Fruit fly (Drosophila melanogaster) whole organism, prepupa: ENCODE results near the gene FASN2.
A peak's percentile ranks its signal among the peaks of the same experiment; 100 is the strongest.

Experiments
- CG10631 ChIP-seq: fragments of 200-800 bp; sonication (Bioruptor generic); optimal IDR thresholded peaks from 2 replicates; lab custom pipeline; 2016; ENCODE audit warnings: missing biosample characterization, missing genetic modification characterization
- CG10669 ChIP-seq: fragments of 200-800 bp; sonication (Bioruptor generic); optimal IDR thresholded peaks from 3 replicates; lab custom pipeline; 2018; ENCODE audit warnings: missing biosample characterization, mild to moderate bottlenecking, missing genetic modification characterization, moderate library complexity
- CG11762 ChIP-seq: fragments of 200-800 bp; sonication (Bioruptor generic); optimal IDR thresholded peaks from 3 replicates; lab custom pipeline; 2016; ENCODE audit warnings: missing biosample characterization, missing genetic modification characterization; ENCODE audit not compliant: insufficient read depth
- CG11902 ChIP-seq: fragments of 200-800 bp; sonication (Bioruptor generic); optimal IDR thresholded peaks from 3 replicates; lab custom pipeline; 2016; ENCODE audit warnings: missing biosample characterization, missing genetic modification characterization
- CG15336 ChIP-seq: fragments of 200-800 bp; sonication (Bioruptor generic); IDR thresholded peaks from 2 replicates; pipeline ENCODE4 v1.3.6; 2022; ENCODE audit warnings: missing biosample characterization, missing genetic modification characterization
- CG1621 ChIP-seq: fragments of 200-800 bp; sonication (Bioruptor generic); optimal IDR thresholded peaks from 3 replicates; lab custom pipeline; 2018; ENCODE audit warnings: missing biosample characterization, mild to moderate bottlenecking, missing genetic modification characterization
- CG16779 ChIP-seq: fragments of 200-800 bp; sonication (Bioruptor generic); optimal IDR thresholded peaks from 3 replicates; lab custom pipeline; 2017; ENCODE audit warnings: missing biosample characterization, mild to moderate bottlenecking, missing genetic modification characterization
- CG3032 ChIP-seq: fragments of 200-800 bp; optimal IDR thresholded peaks from 2 replicates; lab custom pipeline; 2019; ENCODE audit warnings: missing biosample characterization, mild to moderate bottlenecking, missing genetic modification characterization, moderate library complexity
- CG32006 ChIP-seq: fragments of 200-800 bp; sonication (Bioruptor generic); optimal IDR thresholded peaks from 3 replicates; lab custom pipeline; 2017; ENCODE audit warnings: missing biosample characterization, mild to moderate bottlenecking, missing genetic modification characterization
- CG34406 ChIP-seq: fragments of 200-800 bp; sonication (Bioruptor generic); optimal IDR thresholded peaks from 3 replicates; lab custom pipeline; 2016; ENCODE audit warnings: missing biosample characterization, missing genetic modification characterization
- CG3919 ChIP-seq: fragments of 200-800 bp; sonication (Bioruptor generic); optimal IDR thresholded peaks from 3 replicates; lab custom pipeline; 2016; ENCODE audit warnings: missing biosample characterization, missing genetic modification characterization
- CG4318 ChIP-seq: fragments of 200-800 bp; sonication (Bioruptor generic); optimal IDR thresholded peaks from 3 replicates; lab custom pipeline; 2017; ENCODE audit warnings: missing biosample characterization, mild to moderate bottlenecking, missing genetic modification characterization
- CG6163 ChIP-seq: fragments of 200-800 bp; sonication (Bioruptor generic); IDR thresholded peaks from 3 replicates; pipeline ENCODE4 v1.3.6; 2022; ENCODE audit warnings: missing biosample characterization, missing genetic modification characterization
- CG6276 ChIP-seq: fragments of 200-800 bp; sonication (Bioruptor generic); optimal IDR thresholded peaks from 2 replicates; lab custom pipeline; 2017; ENCODE audit warnings: missing biosample characterization, mild to moderate bottlenecking, missing genetic modification characterization
- CG6792 ChIP-seq: fragments of 200-800 bp; sonication (Bioruptor generic); optimal IDR thresholded peaks from 3 replicates; lab custom pipeline; 2016; ENCODE audit warnings: missing biosample characterization, missing genetic modification characterization
- CG6854 ChIP-seq: fragments of 200-800 bp; sonication (Bioruptor generic); optimal IDR thresholded peaks from 2 replicates; lab custom pipeline; 2017; ENCODE audit warnings: missing biosample characterization, mild to moderate bottlenecking, missing genetic modification characterization
- CG7368 ChIP-seq: fragments of 200-800 bp; sonication (Bioruptor generic); optimal IDR thresholded peaks from 3 replicates; lab custom pipeline; 2016; ENCODE audit warnings: missing biosample characterization, missing genetic modification characterization
- CG8119 ChIP-seq: fragments of 200-800 bp; sonication (Bioruptor generic); IDR thresholded peaks from 3 replicates; pipeline ENCODE4 v1.3.6; 2022; ENCODE audit warnings: missing biosample characterization, missing genetic modification characterization
- CG8319 ChIP-seq: fragments of 200-800 bp; sonication (Bioruptor generic); optimal IDR thresholded peaks from 3 replicates; lab custom pipeline; 2016; ENCODE audit warnings: missing biosample characterization, missing genetic modification characterization
- CG8632 ChIP-seq: fragments of 200-800 bp; sonication (Bioruptor generic); optimal IDR thresholded peaks from 3 replicates; lab custom pipeline; 2016; ENCODE audit warnings: missing biosample characterization, missing genetic modification characterization
- CG9139 ChIP-seq: fragments of 200-800 bp; sonication (Bioruptor generic); optimal IDR thresholded peaks from 3 replicates; lab custom pipeline; 2017; ENCODE audit warnings: missing biosample characterization, mild to moderate bottlenecking, missing genetic modification characterization
- Eip75B ChIP-seq: fragments of 200-800 bp; sonication (Bioruptor generic); optimal IDR thresholded peaks from 3 replicates; lab custom pipeline; 2016; ENCODE audit warnings: missing biosample characterization, missing genetic modification characterization
- Eip78C ChIP-seq: fragments of 200-800 bp; sonication (Bioruptor generic); peaks from one replicate; lab custom pipeline; 2016; ENCODE audit warnings: missing biosample characterization, missing genetic modification characterization
- Eip93F ChIP-seq: fragments of 200-800 bp; sonication (Bioruptor generic); optimal IDR thresholded peaks from 2 replicates; lab custom pipeline; 2016; ENCODE audit warnings: missing biosample characterization, mild to moderate bottlenecking, missing genetic modification characterization
- Ets21C ChIP-seq: fragments of 200-800 bp; sonication (Bioruptor generic); optimal IDR thresholded peaks from 3 replicates; lab custom pipeline; 2016; ENCODE audit warnings: missing biosample characterization, missing genetic modification characterization
- Ets96B ChIP-seq: fragments of 200-800 bp; optimal IDR thresholded peaks from 2 replicates; lab custom pipeline; 2019; ENCODE audit warnings: missing biosample characterization, mild to moderate bottlenecking, missing genetic modification characterization, moderate library complexity
- Hr38 ChIP-seq: sonication (Bioruptor generic); optimal IDR thresholded peaks from 2 replicates; lab custom pipeline; 2016; ENCODE audit warnings: missing biosample characterization, missing genetic modification characterization
- Hr39 ChIP-seq: fragments of 200-800 bp; sonication (Bioruptor generic); optimal IDR thresholded peaks from 2 replicates; lab custom pipeline; 2016; ENCODE audit warnings: missing biosample characterization, missing genetic modification characterization
- Hr4 ChIP-seq: fragments of 200-800 bp; sonication (Bioruptor generic); optimal IDR thresholded peaks from 3 replicates; lab custom pipeline; 2016; ENCODE audit warnings: missing biosample characterization, missing genetic modification characterization
- Lpt ChIP-seq: fragments of 200-800 bp; sonication (Bioruptor generic); optimal IDR thresholded peaks from 3 replicates; lab custom pipeline; 2016; ENCODE audit warnings: missing biosample characterization, missing genetic modification characterization
- Met ChIP-seq: fragments of 200-800 bp; sonication (Bioruptor generic); optimal IDR thresholded peaks from 3 replicates; lab custom pipeline; 2016; ENCODE audit warnings: missing biosample characterization, missing genetic modification characterization
- Smox ChIP-seq: fragments of 200-800 bp; sonication (Bioruptor generic); optimal IDR thresholded peaks from 3 replicates; lab custom pipeline; 2016; ENCODE audit warnings: missing biosample characterization, missing genetic modification characterization
- Sox102F ChIP-seq: fragments of 200-800 bp; sonication (Bioruptor generic); optimal IDR thresholded peaks from 2 replicates; lab custom pipeline; 2016; ENCODE audit warnings: missing biosample characterization, mild to moderate bottlenecking, missing genetic modification characterization
- Sox14 ChIP-seq: fragments of 200-800 bp; sonication (Bioruptor generic); optimal IDR thresholded peaks from 3 replicates; lab custom pipeline; 2016; ENCODE audit warnings: missing biosample characterization, missing genetic modification characterization
- Sox15 ChIP-seq: fragments of 200-800 bp; sonication (Bioruptor generic); optimal IDR thresholded peaks from 3 replicates; lab custom pipeline; 2016; ENCODE audit warnings: missing biosample characterization, missing genetic modification characterization
- achi ChIP-seq: fragments of 200-800 bp; sonication (Bioruptor generic); optimal IDR thresholded peaks from 3 replicates; lab custom pipeline; 2016; ENCODE audit warnings: missing biosample characterization, missing genetic modification characterization
- acj6 ChIP-seq: fragments of 200-800 bp; sonication (Bioruptor generic); optimal IDR thresholded peaks from 3 replicates; lab custom pipeline; 2016; ENCODE audit warnings: missing biosample characterization, missing genetic modification characterization
- cyc ChIP-seq: fragments of 200-800 bp; sonication (Bioruptor generic); optimal IDR thresholded peaks from 3 replicates; lab custom pipeline; 2016; ENCODE audit warnings: missing biosample characterization, missing genetic modification characterization
- dac ChIP-seq: fragments of 200-800 bp; sonication (Bioruptor generic); optimal IDR thresholded peaks from 2 replicates; lab custom pipeline; 2017; ENCODE audit warnings: missing biosample characterization, mild to moderate bottlenecking, missing genetic modification characterization
- dsx ChIP-seq: fragments of 200-800 bp; optimal IDR thresholded peaks from 3 replicates; lab custom pipeline; 2019; ENCODE audit warnings: missing biosample characterization, mild to moderate bottlenecking, missing genetic modification characterization, moderate library complexity; ENCODE audit not compliant: poor library complexity, severe bottlenecking
- eg ChIP-seq: fragments of 200-800 bp; sonication (Bioruptor generic); IDR thresholded peaks from 3 replicates; pipeline ENCODE4 v1.3.6; 2022; ENCODE audit warnings: missing biosample characterization, missing genetic modification characterization
- esn ChIP-seq: fragments of 200-800 bp; sonication (Bioruptor generic); optimal IDR thresholded peaks from 2 replicates; lab custom pipeline; 2016; ENCODE audit warnings: missing biosample characterization, mild to moderate bottlenecking, missing genetic modification characterization, moderate library complexity
- fd59A ChIP-seq: fragments of 200-800 bp; sonication (Bioruptor generic); optimal IDR thresholded peaks from 2 replicates; lab custom pipeline; 2017; ENCODE audit warnings: missing biosample characterization, mild to moderate bottlenecking, missing genetic modification characterization, missing genetic modification reagents
- fd85E ChIP-seq: fragments of 200-800 bp; sonication (Bioruptor generic); optimal IDR thresholded peaks from 3 replicates; lab custom pipeline; 2016; ENCODE audit warnings: missing biosample characterization, missing genetic modification characterization
- fkh ChIP-seq: fragments of 200-800 bp; sonication (Bioruptor generic); optimal IDR thresholded peaks from 3 replicates; lab custom pipeline; 2017; ENCODE audit warnings: missing biosample characterization, mild to moderate bottlenecking, missing genetic modification characterization, moderate library complexity
- lz ChIP-seq: fragments of 200-800 bp; sonication (Bioruptor generic); optimal IDR thresholded peaks from 3 replicates; lab custom pipeline; 2016; ENCODE audit warnings: missing biosample characterization, missing genetic modification characterization
- net ChIP-seq: fragments of 200-800 bp; sonication (Bioruptor generic); optimal IDR thresholded peaks from 3 replicates; lab custom pipeline; 2016; ENCODE audit warnings: missing biosample characterization, missing genetic modification characterization
- pdm3 ChIP-seq: fragments of 200-800 bp; sonication (Bioruptor generic); optimal IDR thresholded peaks from 3 replicates; lab custom pipeline; 2016; ENCODE audit warnings: missing biosample characterization, missing genetic modification characterization
- salr ChIP-seq, 2 experiments: fragments of 200-800 bp; sonication (Bioruptor generic); optimal IDR thresholded peaks; 3 replicates each; lab custom pipeline; 2016 to 2018; ENCODE audit warnings: missing biosample characterization in 2 of 2, missing genetic modification characterization in 2 of 2, mild to moderate bottlenecking in 1 of 2
- ss ChIP-seq, 2 experiments: fragments of 200-800 bp; sonication (Bioruptor generic); optimal IDR thresholded peaks; 2 replicates in 1 of 2; 3 replicates in 1 of 2; lab custom pipeline; 2017 to 2018; ENCODE audit warnings: mild to moderate bottlenecking in 2 of 2, missing biosample characterization in 2 of 2, missing genetic modification characterization in 2 of 2, moderate library complexity in 1 of 2
- svp ChIP-seq: fragments of 200-800 bp; sonication (Bioruptor generic); peaks from one replicate; lab custom pipeline; 2016; ENCODE audit warnings: missing biosample characterization, missing genetic modification characterization
- topi ChIP-seq: fragments of 200-800 bp; sonication (Bioruptor generic); optimal IDR thresholded peaks from 3 replicates; lab custom pipeline; 2016; ENCODE audit warnings: missing biosample characterization, missing genetic modification characterization
- vri ChIP-seq: fragments of 200-800 bp; sonication (Bioruptor generic); optimal IDR thresholded peaks from 3 replicates; lab custom pipeline; 2016; ENCODE audit warnings: missing biosample characterization, mild to moderate bottlenecking, missing genetic modification characterization

FASN2 gene

dm6 chr2L:3004601-3005000, 39.1 kb upstream of the FASN2 start:
- peak; percentile 19 for TF ChIP-seq Sox14 (GFP tag; lab: Kevin White, UChicago)
- peak; percentile 27 for TF ChIP-seq net (GFP tag; lab: Kevin White, UChicago)
- TF ChIP-seq Met = peak; percentile 59
- peak; percentile 84 for TF ChIP-seq svp (GFP tag; lab: Kevin White, UChicago)
- TF ChIP-seq pdm3 (GFP tag; lab: Kevin White, UChicago) = peak; percentile 23
- peak; percentile 7 for TF ChIP-seq vri (GFP tag; lab: Kevin White, UChicago)
- TF ChIP-seq CG1621 (tag; lab: Kevin White, UChicago) = peak; percentile 15
- TF ChIP-seq acj6 = peak; percentile 40
- TF ChIP-seq CG11762 (GFP tag; lab: Kevin White, UChicago) = no peak
- no peak for TF ChIP-seq CG8119 (GFP tag; lab: Robert Waterston, UW)
- peak; percentile 66 for TF ChIP-seq CG6163 (GFP tag; lab: Robert Waterston, UW)
- TF ChIP-seq eg (GFP tag; lab: Robert Waterston, UW) = no peak
- peak; percentile 11 for TF ChIP-seq CG11902 (GFP tag; lab: Kevin White, UChicago)
- TF ChIP-seq topi (GFP tag; lab: Kevin White, UChicago) = peak; percentile 29
- peak; percentile 28 for TF ChIP-seq lz (GFP tag; lab: Kevin White, UChicago)
- peak; percentile 52 for TF ChIP-seq Hr39 (GFP tag; lab: Kevin White, UChicago)
- no peak for TF ChIP-seq CG6276 (GFP tag; lab: Kevin White, UChicago)
- TF ChIP-seq cyc = peak; percentile 49
- peak; percentile 53 for TF ChIP-seq CG6792 (GFP tag; lab: Kevin White, UChicago)
- TF ChIP-seq esn (GFP tag; lab: Kevin White, UChicago) = peak; percentile 76
- TF ChIP-seq fd85E (GFP tag; lab: Kevin White, UChicago) = no peak
- TF ChIP-seq Eip75B (GFP tag; lab: Kevin White, UChicago) = peak; percentile 63
- TF ChIP-seq CG16779 (tag; lab: Kevin White, UChicago) = no peak
- TF ChIP-seq dsx = peak; percentile 41
- TF ChIP-seq Ets96B = peak; percentile 48
- TF ChIP-seq fkh (GFP tag; lab: Kevin White, UChicago) = no peak
- peak; percentile 22 for TF ChIP-seq CG6854 (GFP tag; lab: Kevin White, UChicago)
- peak; percentile 65 for TF ChIP-seq CG3919 (GFP tag; lab: Kevin White, UChicago)
- no peak for TF ChIP-seq CG8319 (GFP tag; lab: Kevin White, UChicago)
- peak; percentile 2 for TF ChIP-seq Sox15 (GFP tag; lab: Kevin White, UChicago)
- peak; percentile 3 for TF ChIP-seq CG32006 (GFP tag; lab: Kevin White, UChicago)
- peak; percentile 22 for TF ChIP-seq CG3032
- TF ChIP-seq CG4318 = no peak
- no peak for TF ChIP-seq dac (GFP tag; lab: Kevin White, UChicago)
- peak; percentile 27 to 38 for TF ChIP-seq ss (GFP tag; optimal IDR thresholded peaks at IDR 0.05; lab: Kevin White, UChicago)
- TF ChIP-seq Lpt = no peak
- TF ChIP-seq achi = peak; percentile 19
- TF ChIP-seq Hr4 = no peak
- TF ChIP-seq CG9139 (GFP tag; lab: Kevin White, UChicago) = peak; percentile 25
- peak; percentile 16 for TF ChIP-seq Ets21C (GFP tag; lab: Kevin White, UChicago)
- peak; percentile 21 for TF ChIP-seq CG7368
- TF ChIP-seq CG34406 (GFP tag; lab: Kevin White, UChicago) = peak; percentile 58
- TF ChIP-seq Smox (GFP tag; lab: Kevin White, UChicago) = peak; percentile 55
- TF ChIP-seq CG10631 (GFP tag; lab: Kevin White, UChicago) = peak; percentile 52
- no peak for TF ChIP-seq CG15336
- TF ChIP-seq Eip93F (GFP tag; lab: Kevin White, UChicago) = no peak
- no peak for TF ChIP-seq Hr38
- peak; percentile 83 for TF ChIP-seq Eip78C (GFP tag; lab: Kevin White, UChicago)
- peak; percentile 51 for TF ChIP-seq Sox102F (GFP tag; lab: Kevin White, UChicago)
- TF ChIP-seq CG10669 (GFP tag; lab: Kevin White, UChicago) = peak; percentile 22
- peak in 1 of 2 experiments; percentile 31 for TF ChIP-seq salr (GFP tag; optimal IDR thresholded peaks at IDR 0.05; lab: Kevin White, UChicago)
- TF ChIP-seq CG8632 = no peak
- peak; percentile 37 for TF ChIP-seq fd59A
